Worm (Caenorhabditis elegans) whole organism, L4/young adult: Measurements from ENCODE around the gene F35D2.1.

Source experiments
- W03F9.2 ChIP-seq: fragments of 150-350 bp; optimal IDR thresholded peaks from 2 replicates; lab custom pipeline; 2014; ENCODE audit warnings: missing biosample characterization, missing genetic modification characterization
- dao-5 ChIP-seq: sonication (generic microtip); optimal IDR thresholded peaks from 2 replicates; lab custom pipeline; 2016; ENCODE audit warnings: missing genotype, missing genetic modification characterization, moderate library complexity, missing compliant biosample characterization
- him-1 ChIP-seq: sonication (generic microtip); optimal IDR thresholded peaks from 2 replicates; lab custom pipeline; 2016; ENCODE audit warnings: missing genotype, missing genetic modification reagents, missing genetic modification characterization, missing compliant biosample characterization

- TF ChIP-seq dao-5 (tag; lab: Kevin White, UChicago) (no peak), W03F9.2 (no peak), him-1 (tag; lab: Kevin White, UChicago) (no peak)
Measured at ce11 chrII:7547269-7547668, 28.4 kb upstream of the F35D2.1 start.
